Fruit fly (Drosophila melanogaster) whole organism, wandering third instar larva: ENCODE measurements around the gene KdelR.

Experiments used
- Abd-B ChIP-seq: fragments of >200 bp; optimal IDR thresholded peaks from 2 replicates; lab custom pipeline; 2017; ENCODE audit warnings: missing biosample characterization, missing genetic modification characterization
- CG32264 ChIP-seq: fragments of 200-800 bp; sonication (Bioruptor generic); optimal IDR thresholded peaks from 2 replicates; lab custom pipeline; 2016; ENCODE audit warnings: missing biosample characterization, missing genetic modification characterization
- CG9705 ChIP-seq: fragments of 200-800 bp; sonication (Bioruptor generic); optimal IDR thresholded peaks from 2 replicates; lab custom pipeline; 2018; ENCODE audit warnings: missing biosample characterization, mild to moderate bottlenecking, missing genetic modification characterization
- CrebA ChIP-seq: fragments of 200-800 bp; sonication (Bioruptor generic); optimal IDR thresholded peaks from 2 replicates; lab custom pipeline; 2016; ENCODE audit warnings: missing biosample characterization, mild to moderate bottlenecking, missing genetic modification characterization, borderline replicate concordance
- Dfd ChIP-seq: fragments of >200 bp; optimal IDR thresholded peaks from 2 replicates; lab custom pipeline; 2017; ENCODE audit warnings: missing biosample characterization, missing genetic modification characterization
- Dif ChIP-seq: fragments of 200-275, 200-300 bp; sonication (Bioruptor generic); optimal IDR thresholded peaks from 2 replicates; lab custom pipeline; 2018; ENCODE audit warnings: missing biosample characterization, missing genetic modification characterization; ENCODE audit not compliant: partially characterized antibody
- GATAd ChIP-seq: sonication (Bioruptor generic); optimal IDR thresholded peaks from 2 replicates; lab custom pipeline; 2016; ENCODE audit warnings: missing biosample characterization, missing genetic modification characterization
- HLH106 ChIP-seq: fragments of 200-800 bp; optimal IDR thresholded peaks from 3 replicates; lab custom pipeline; 2019; ENCODE audit warnings: missing biosample characterization, mild to moderate bottlenecking, missing genetic modification characterization, moderate library complexity
- Hnf4 ChIP-seq: fragments of 200-800 bp; sonication (Bioruptor generic); optimal IDR thresholded peaks from 2 replicates; lab custom pipeline; 2016; ENCODE audit warnings: missing biosample characterization, mild to moderate bottlenecking, missing genetic modification characterization
- Hr78 ChIP-seq: fragments of >200 bp; optimal IDR thresholded peaks from 2 replicates; lab custom pipeline; 2017; ENCODE audit warnings: missing biosample characterization, missing genetic modification characterization
- Hr83 ChIP-seq: fragments of 200-300 bp; sonication (Bioruptor generic); optimal IDR thresholded peaks from 2 replicates; lab custom pipeline; 2016; ENCODE audit warnings: missing biosample characterization, mild to moderate bottlenecking, missing genetic modification characterization, moderate library complexity; ENCODE audit not compliant: poor library complexity, severe bottlenecking
- Jra ChIP-seq: sonication (Bioruptor generic); optimal IDR thresholded peaks from 2 replicates; lab custom pipeline; 2016; ENCODE audit warnings: missing biosample characterization, missing genetic modification characterization
- Mio ChIP-seq: sonication (Bioruptor generic); optimal IDR thresholded peaks from 2 replicates; lab custom pipeline; 2016; ENCODE audit warnings: missing biosample characterization, missing genetic modification characterization
- Myc ChIP-seq: fragments of >200 bp; optimal IDR thresholded peaks from 2 replicates; lab custom pipeline; 2017
- OdsH ChIP-seq: fragments of 200-800 bp; sonication (Bioruptor generic); optimal IDR thresholded peaks from 2 replicates; lab custom pipeline; 2016; ENCODE audit warnings: missing biosample characterization, mild to moderate bottlenecking, missing genetic modification characterization
- Rel ChIP-seq, 2 experiments: fragments of 200-800 bp; sonication (Bioruptor generic) in 1 of 2; optimal IDR thresholded peaks; 2 replicates in 1 of 2; 3 replicates in 1 of 2; lab custom pipeline; 2016 to 2019; ENCODE audit warnings: mild to moderate bottlenecking in 2 of 2, missing biosample characterization in 2 of 2, missing genetic modification characterization in 2 of 2, moderate library complexity in 1 of 2
- Sp1 ChIP-seq: fragments of 200-800 bp; sonication (Bioruptor generic); optimal IDR thresholded peaks from 3 replicates; lab custom pipeline; 2019; ENCODE audit warnings: missing biosample characterization, mild to moderate bottlenecking, missing genetic modification characterization, moderate library complexity
- Vsx2 ChIP-seq: fragments of 200-300, 225-300 bp; sonication (Bioruptor generic); optimal IDR thresholded peaks from 2 replicates; lab custom pipeline; 2018; ENCODE audit warnings: missing biosample characterization, missing genetic modification characterization; ENCODE audit not compliant: partially characterized antibody
- br ChIP-seq: fragments of 200-800 bp; sonication (Bioruptor generic); optimal IDR thresholded peaks from 2 replicates; lab custom pipeline; 2016; ENCODE audit warnings: missing biosample characterization, missing genetic modification characterization
- brk ChIP-seq: fragments of 200-800 bp; sonication (Bioruptor generic); optimal IDR thresholded peaks from 2 replicates; lab custom pipeline; 2016; ENCODE audit warnings: missing biosample characterization, mild to moderate bottlenecking, missing genetic modification characterization
- dl ChIP-seq, 2 experiments: fragments of 175-275, 200-275 bp in 1 of 2; fragments of 200-275 bp in 1 of 2; sonication (Bioruptor generic); optimal IDR thresholded peaks; lab custom pipeline; 2018; ENCODE audit warnings: mild to moderate bottlenecking in 2 of 2, missing biosample characterization in 2 of 2, missing genetic modification characterization in 2 of 2, moderate library complexity in 2 of 2; ENCODE audit not compliant: partially characterized antibody in 2 of 2, insufficient read depth in 1 of 2
- dmrt93B ChIP-seq: fragments of 200-800 bp; sonication (Bioruptor generic); optimal IDR thresholded peaks from 2 replicates; lab custom pipeline; 2018; ENCODE audit warnings: missing biosample characterization, mild to moderate bottlenecking, missing genetic modification characterization
- dsf ChIP-seq: sonication (Bioruptor generic); optimal IDR thresholded peaks from 2 replicates; lab custom pipeline; 2016; ENCODE audit warnings: missing biosample characterization, missing genetic modification characterization, borderline replicate concordance
- ey ChIP-seq: fragments of 200-800 bp; sonication (Bioruptor generic); optimal IDR thresholded peaks from 2 replicates; lab custom pipeline; 2016; ENCODE audit warnings: missing biosample characterization, missing genetic modification characterization
- foxo ChIP-seq, 2 experiments: fragments of 200-800 bp; sonication (Bioruptor generic); optimal IDR thresholded peaks; 2 replicates in 1 of 2; 3 replicates in 1 of 2; lab custom pipeline; 2016 to 2017; ENCODE audit warnings: missing biosample characterization in 2 of 2, missing genetic modification characterization in 2 of 2
- fru ChIP-seq: fragments of 200-800 bp; sonication (Bioruptor generic); optimal IDR thresholded peaks from 3 replicates; lab custom pipeline; 2016; ENCODE audit warnings: missing biosample characterization, mild to moderate bottlenecking, missing genetic modification characterization
- h ChIP-seq: fragments of 200-800 bp; sonication (Bioruptor generic); optimal IDR thresholded peaks from 3 replicates; lab custom pipeline; 2016; ENCODE audit warnings: missing biosample characterization, mild to moderate bottlenecking, missing genetic modification characterization
- jim ChIP-seq: fragments of 175-275, 200-325 bp; sonication (Bioruptor generic); optimal IDR thresholded peaks from 2 replicates; lab custom pipeline; 2016; ENCODE audit warnings: missing biosample characterization, mild to moderate bottlenecking, missing genetic modification characterization
- lola ChIP-seq: fragments of >200 bp; optimal IDR thresholded peaks from 2 replicates; lab custom pipeline; 2017; ENCODE audit warnings: missing biosample characterization, missing genetic modification characterization
- pan ChIP-seq: fragments of >200 bp; optimal IDR thresholded peaks from 2 replicates; lab custom pipeline; 2017
- psq ChIP-seq: fragments of 200-800 bp; sonication (Bioruptor generic); optimal IDR thresholded peaks from 3 replicates; lab custom pipeline; 2017; ENCODE audit warnings: missing biosample characterization, mild to moderate bottlenecking, missing genetic modification characterization, moderate library complexity
- rgr ChIP-seq: fragments of 200-800 bp; sonication (Bioruptor generic); optimal IDR thresholded peaks from 3 replicates; lab custom pipeline; 2016; ENCODE audit warnings: missing biosample characterization, mild to moderate bottlenecking, missing genetic modification characterization
- sage ChIP-seq: fragments of 200-800 bp; sonication (Bioruptor generic); optimal IDR thresholded peaks from 2 replicates; lab custom pipeline; 2016; ENCODE audit warnings: missing biosample characterization, mild to moderate bottlenecking, missing genetic modification characterization
- sv ChIP-seq: fragments of 200-800 bp; sonication (Bioruptor generic); optimal IDR thresholded peaks from 3 replicates; lab custom pipeline; 2016; ENCODE audit warnings: missing biosample characterization, missing genetic modification characterization
- tai ChIP-seq: sonication (Bioruptor generic); optimal IDR thresholded peaks from 2 replicates; lab custom pipeline; 2016; ENCODE audit warnings: missing biosample characterization, missing genetic modification characterization
- usp ChIP-seq: fragments of >200 bp; optimal IDR thresholded peaks from 2 replicates; lab custom pipeline; 2017; ENCODE audit warnings: missing biosample characterization, missing genetic modification characterization
- woc ChIP-seq: sonication (Bioruptor generic); optimal IDR thresholded peaks from 2 replicates; lab custom pipeline; 2016; ENCODE audit warnings: missing biosample characterization, mild to moderate bottlenecking, missing genetic modification characterization

Gene KdelR

DNA sequence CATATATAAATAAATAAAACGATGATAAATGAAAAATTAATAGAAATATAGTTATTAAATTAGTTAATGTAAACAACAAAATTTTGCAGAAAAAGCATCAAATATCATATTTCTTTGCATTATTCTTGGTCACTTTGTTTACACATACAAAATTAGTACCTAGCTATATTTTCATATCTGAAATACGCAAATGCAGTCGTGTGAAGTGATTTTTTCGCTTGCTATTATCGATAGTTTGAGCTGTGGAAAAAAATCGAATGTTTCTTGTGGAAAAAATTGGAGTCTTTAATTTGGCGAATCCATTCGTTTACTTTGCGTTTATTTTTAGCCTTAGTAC lies 30.2 kb upstream of the KdelR start, which contains the start of gene Cnot4:
Cnot4 (plus strand) TSS at position 229 of the 337 bp plus-strand sequence.
- TF ChIP-seq Myc (lab: Kevin White, UChicago) (peak; percentile 53), Dif (GFP tag; lab: Kevin White, UChicago) (no peak), woc (GFP tag; lab: Kevin White, UChicago) (peak; percentile 13)

DNA sequence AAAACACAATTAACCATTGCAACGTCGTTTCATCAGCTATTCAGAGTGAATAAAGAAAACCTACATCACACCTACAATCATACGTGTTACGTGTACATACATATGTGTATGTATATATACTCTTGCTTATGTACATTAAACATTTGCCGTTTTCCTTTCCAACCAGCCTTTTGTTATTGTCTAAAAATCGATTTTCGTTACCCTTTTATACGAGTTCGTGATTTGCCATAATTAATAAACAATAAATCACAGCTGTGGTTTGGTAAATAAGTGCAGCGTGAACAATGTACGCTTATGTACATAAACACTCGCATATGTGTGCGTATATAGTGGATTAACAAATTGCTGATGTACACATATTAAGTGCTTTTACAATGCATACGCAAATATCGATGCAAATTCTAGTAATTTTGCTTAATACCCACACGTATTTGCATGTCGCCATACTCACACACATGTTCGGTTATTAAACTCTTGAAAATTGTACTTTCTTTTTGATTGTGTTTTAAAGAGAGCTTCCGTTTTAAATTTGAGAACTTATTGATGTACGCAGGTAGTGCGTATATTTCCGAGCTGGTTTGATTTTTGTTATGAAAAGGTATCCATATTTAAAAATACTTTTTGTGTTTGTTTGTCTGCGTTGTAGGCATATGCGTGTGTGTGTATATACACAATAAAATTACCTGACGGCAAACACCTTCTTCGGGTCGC lies 29.7 kb upstream of the KdelR start:
- TF ChIP-seq Jra (GFP tag; lab: Kevin White, UChicago) (peak; percentile 36), tai (peak; percentile 4), Abd-B (GFP tag; lab: Kevin White, UChicago) (no peak)

DNA sequence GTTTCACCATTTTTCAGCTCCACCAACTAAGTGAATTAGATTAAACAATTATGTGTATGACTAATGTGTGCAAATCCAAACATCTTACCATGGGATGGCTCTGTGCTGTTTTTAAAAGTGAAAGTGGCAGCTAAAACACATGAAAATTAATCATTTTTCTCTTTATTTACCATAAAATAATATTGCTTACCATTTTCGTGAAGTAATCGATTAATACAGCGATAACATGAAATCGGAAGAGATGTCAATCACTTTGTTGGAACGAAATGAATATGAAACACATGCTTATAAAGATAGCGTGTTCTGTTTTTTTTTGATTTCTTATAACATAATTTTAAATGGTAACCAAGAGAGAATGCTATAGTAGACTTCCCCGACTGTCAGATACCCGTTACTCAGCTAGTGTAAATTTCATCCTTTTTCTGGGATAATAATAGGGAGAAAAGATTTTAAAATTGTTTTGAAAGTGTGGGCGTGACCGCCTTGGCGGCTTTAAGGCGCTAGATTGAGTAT lies 22.8 kb upstream of the KdelR start:
- TF ChIP-seq Myc (lab: Kevin White, UChicago): peak; percentile 7
- TF ChIP-seq dsf (GFP tag; lab: Kevin White, UChicago): no peak
- TF ChIP-seq woc (GFP tag; lab: Kevin White, UChicago): peak; percentile 40
- TF ChIP-seq, all 38 proteins: peak for 2

DNA sequence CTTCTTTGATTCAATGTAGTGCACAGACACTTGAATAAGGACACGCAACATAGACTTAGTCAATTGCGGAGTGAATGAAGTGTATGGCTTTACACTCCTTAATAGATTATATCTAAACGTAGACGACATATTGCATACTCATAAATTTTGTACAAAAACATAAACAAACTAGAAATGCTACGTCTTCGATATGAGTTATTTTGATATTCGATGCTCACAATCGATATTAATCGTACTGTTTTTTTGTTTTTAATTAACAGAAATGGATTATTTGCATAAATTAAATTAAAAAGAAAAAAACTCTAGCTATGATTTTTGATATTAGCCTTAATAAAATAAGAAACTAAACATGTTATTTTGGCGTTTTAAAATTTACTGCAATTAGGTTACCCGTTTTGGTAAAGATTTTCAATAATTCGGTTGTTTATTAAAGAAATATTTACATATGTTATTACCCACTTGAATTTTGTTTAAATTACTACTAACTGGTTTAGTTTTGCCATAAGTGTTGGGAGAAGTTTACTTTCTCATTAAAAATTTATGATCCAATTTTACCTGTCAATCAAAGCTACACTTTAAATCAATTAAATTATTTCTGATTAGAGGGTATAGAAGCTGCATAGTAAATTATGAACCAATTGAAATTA lies 21.6 kb upstream of the KdelR start, which contains the start of the genes CG17768, LSm-4 and Ir31a:
CG17768 (minus strand) TSS at position 196 of the 647 bp plus-strand sequence.
LSm-4 (minus strand) TSS at position 196 of the 647 bp plus-strand sequence.
Ir31a (plus strand) TSS at position 558 of the 647 bp plus-strand sequence.
- TF ChIP-seq br (GFP tag; lab: Kevin White, UChicago) (no peak), woc (GFP tag; lab: Kevin White, UChicago) (peak; percentile 7)
- TF ChIP-seq, all 38 proteins: peak for 1

DNA sequence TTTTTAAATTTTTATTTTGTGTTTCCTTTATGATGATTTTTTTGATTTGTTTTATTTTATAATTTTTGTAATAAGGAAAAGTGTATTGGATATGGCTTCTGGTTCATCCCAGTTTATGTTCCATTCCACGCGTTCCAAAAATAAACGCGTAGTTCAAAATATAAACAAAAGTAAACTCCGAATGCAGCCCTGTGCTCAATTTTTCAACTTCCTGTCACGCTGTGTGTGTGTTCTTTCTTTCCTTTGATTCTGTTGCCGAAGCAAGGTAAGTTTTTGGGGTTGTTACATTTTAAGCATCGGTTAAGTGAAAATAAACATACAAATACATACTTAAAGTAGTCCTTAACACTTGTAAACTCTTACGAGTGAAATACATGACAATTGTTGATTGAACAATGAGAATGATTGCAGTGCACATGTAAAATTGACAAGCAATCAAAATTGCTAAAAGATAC lies 18.5 kb upstream of the KdelR start, which contains the start of the genes Ip259 and RpS27A:
Ip259 (plus strand) TSS at position 231 of the 455 bp plus-strand sequence.
RpS27A (plus strand) TSS at position 231 of the 455 bp plus-strand sequence.
- TF ChIP-seq HLH106 (tag; lab: Kevin White, UChicago) (peak; percentile 68), psq (peak; percentile 38), Rel (GFP tag; optimal IDR thresholded peaks at IDR 0.05; lab: Kevin White, UChicago) (no peak), Rel (tag; optimal IDR thresholded peaks at IDR 0.05; lab: Kevin White, UChicago) (no peak), Sp1 (peak; percentile 79), Hr78 (GFP tag; lab: Kevin White, UChicago) (no peak), dsf (GFP tag; lab: Kevin White, UChicago) (peak; percentile 26), CG9705 (GFP tag; lab: Kevin White, UChicago) (peak; percentile 81), woc (GFP tag; lab: Kevin White, UChicago) (peak; percentile 84), CrebA (GFP tag; lab: Kevin White, UChicago) (no peak), Hr83 (peak; percentile 86), jim (no peak), foxo (GFP tag; optimal IDR thresholded peaks at IDR 0.05; lab: Kevin White, UChicago) (peak in 1 of 2 experiments; percentile 2), tai (peak; percentile 66), pan (lab: Kevin White, UChicago) (no peak), br (GFP tag; lab: Kevin White, UChicago) (no peak), CG32264 (peak; percentile 55), Dfd (GFP tag; lab: Kevin White, UChicago) (no peak), Jra (GFP tag; lab: Kevin White, UChicago) (peak; percentile 38), sage (peak; percentile 39), dl (GFP tag; optimal IDR thresholded peaks at IDR 0.05; lab: Kevin White, UChicago; ENCODE audit: insufficient read depth in 1 of 2, partially characterized antibody in 2 of 2) (no peak), Dif (GFP tag; lab: Kevin White, UChicago) (peak; percentile 39), fru (GFP tag; lab: Kevin White, UChicago) (no peak), usp (GFP tag; lab: Kevin White, UChicago) (no peak), Hnf4 (GFP tag; lab: Kevin White, UChicago) (peak; percentile 64), dmrt93B (no peak), Abd-B (GFP tag; lab: Kevin White, UChicago) (no peak), brk (GFP tag; lab: Kevin White, UChicago) (peak; percentile 22), lola (GFP tag; lab: Kevin White, UChicago) (no peak), h (GFP tag; lab: Kevin White, UChicago) (no peak), ey (GFP tag; lab: Kevin White, UChicago) (peak; percentile 37), sv (GFP tag; lab: Kevin White, UChicago) (no peak), GATAd (no peak), Vsx2 (no peak), rgr (peak; percentile 83), OdsH (GFP tag; lab: Kevin White, UChicago) (peak; percentile 62), Mio (GFP tag; lab: Kevin White, UChicago) (peak; percentile 24)
